Worm (Caenorhabditis elegans) whole organism, L4 larva: ENCODE data around the gene mpk-2.

ENCODE experiments used
- F10B5.3 ChIP-seq: sonication (generic microtip); optimal IDR thresholded peaks from 2 replicates; lab custom pipeline; 2016; ENCODE audit warnings: mild to moderate bottlenecking, missing genetic modification characterization, missing compliant biosample characterization
- F44E2.7 ChIP-seq: fragments of 200-800 bp; sonication (Bioruptor generic); IDR thresholded peaks from 2 replicates; pipeline ENCODE4 v2.1.2; 2022; ENCODE audit warnings: missing genetic modification characterization, missing compliant biosample characterization
- T20F7.1 ChIP-seq: fragments of 200-800 bp; sonication (Bioruptor generic); optimal IDR thresholded peaks from 2 replicates; lab custom pipeline; 2018; ENCODE audit warnings: mild to moderate bottlenecking, missing genetic modification characterization, missing compliant biosample characterization
- Y105C5A.15 ChIP-seq: fragments of 200-800 bp; sonication (Bioruptor generic); IDR thresholded peaks from 2 replicates; pipeline ENCODE4 v1.3.6; 2022; ENCODE audit warnings: missing genetic modification characterization, missing compliant biosample characterization
- Y75B8A.6 ChIP-seq: fragments of 200-800 bp; sonication (Bioruptor generic); IDR thresholded peaks from 2 replicates; pipeline ENCODE4 v1.3.6; 2022; ENCODE audit warnings: missing genetic modification reagents, missing genetic modification characterization, missing compliant biosample characterization
- ZK546.5 ChIP-seq, 2 experiments: sonication (generic microtip); optimal IDR thresholded peaks; 2 replicates each; lab custom pipeline; 2017; ENCODE audit warnings: missing biosample characterization in 2 of 2, missing genetic modification characterization in 2 of 2
- aha-1 ChIP-seq: fragments of 150-350 bp; peaks from one replicate; lab custom pipeline; 2014; ENCODE audit warnings: missing biosample characterization, missing genetic modification characterization
- ceh-20 ChIP-seq: fragments of 200-800 bp; sonication (Bioruptor generic); IDR thresholded peaks from 2 replicates; pipeline ENCODE4 v1.3.6; 2022; ENCODE audit warnings: missing genetic modification reagents, missing genetic modification characterization, missing compliant biosample characterization
- ceh-28 ChIP-seq: fragments of 150-350 bp; optimal IDR thresholded peaks from 2 replicates; lab custom pipeline; 2014; ENCODE audit warnings: missing biosample characterization, missing genetic modification reagents, missing genetic modification characterization
- cey-2 ChIP-seq: sonication (generic microtip); optimal IDR thresholded peaks from 3 replicates; lab custom pipeline; 2017; ENCODE audit warnings: missing genetic modification characterization, mild to moderate bottlenecking, missing compliant biosample characterization, antibody characterized with exemption, borderline replicate concordance; ENCODE audit not compliant: insufficient read depth
- daf-16 ChIP-seq, 3 experiments: sonication (generic microtip); optimal IDR thresholded peaks; 2 replicates each; lab custom pipeline; 2016 to 2017; ENCODE audit warnings: missing genetic modification characterization in 3 of 3, missing genetic modification reagents in 3 of 3, mild to moderate bottlenecking in 2 of 3, missing compliant biosample characterization in 2 of 3, missing biosample characterization in 1 of 3, moderate library complexity in 1 of 3
- dmd-6 ChIP-seq: fragments of 200-800 bp; sonication (Bioruptor generic); IDR thresholded peaks from 2 replicates; pipeline ENCODE4 v1.3.6; 2022; ENCODE audit warnings: missing genetic modification reagents, missing genetic modification characterization, missing compliant biosample characterization
- dpl-1 ChIP-seq: fragments of 150-350 bp; optimal IDR thresholded peaks from 2 replicates; lab custom pipeline; 2014; ENCODE audit warnings: missing biosample characterization, missing genetic modification reagents, missing genetic modification characterization
- duxl-1 ChIP-seq: sonication (generic microtip); optimal IDR thresholded peaks from 2 replicates; lab custom pipeline; 2016; ENCODE audit warnings: mild to moderate bottlenecking, missing genetic modification characterization, moderate library complexity, missing compliant biosample characterization; ENCODE audit not compliant: poor library complexity
- dve-1 ChIP-seq: sonication (generic microtip); optimal IDR thresholded peaks from 2 replicates; lab custom pipeline; 2017; ENCODE audit warnings: antibody characterized with exemption, mild to moderate bottlenecking, missing genetic modification characterization, missing compliant biosample characterization; ENCODE audit not compliant: insufficient read depth
- hlh-11 ChIP-seq: fragments of 200-800 bp; sonication (Bioruptor generic); optimal IDR thresholded peaks from 2 replicates; lab custom pipeline; 2018; ENCODE audit warnings: mild to moderate bottlenecking, missing genetic modification characterization, missing compliant biosample characterization
- hlh-30 ChIP-seq: sonication (generic microtip); optimal IDR thresholded peaks from 2 replicates; lab custom pipeline; 2017; ENCODE audit warnings: antibody characterized with exemption, mild to moderate bottlenecking, missing genetic modification characterization, missing compliant biosample characterization; ENCODE audit not compliant: insufficient read depth
- lin-13 ChIP-seq: fragments of 150-350 bp; optimal IDR thresholded peaks from 2 replicates; lab custom pipeline; 2014; ENCODE audit warnings: missing biosample characterization, missing genetic modification reagents, missing genetic modification characterization
- lin-15B ChIP-seq: fragments of 150-350 bp; sonication (generic microtip); optimal IDR thresholded peaks from 3 replicates; lab custom pipeline; 2014; ENCODE audit warnings: missing biosample characterization, missing genetic modification characterization
- lin-38 ChIP-seq: fragments of 200-800 bp; sonication (Bioruptor generic); IDR thresholded peaks from 2 replicates; pipeline ENCODE4 v1.3.6; 2022; ENCODE audit warnings: missing genetic modification reagents, missing genetic modification characterization, missing compliant biosample characterization
- lsy-2 ChIP-seq, 2 experiments: fragments of 150-350 bp in 1 of 2; sonication (generic microtip) in 1 of 2; optimal IDR thresholded peaks; 2 replicates each; lab custom pipeline; 2014 to 2017; ENCODE audit warnings: missing biosample characterization in 2 of 2, missing genetic modification characterization in 2 of 2
- mdl-1 ChIP-seq, 2 experiments: fragments of 150-350 bp in 1 of 2; sonication (generic microtip) in 1 of 2; optimal IDR thresholded peaks; 2 replicates each; lab custom pipeline; 2014 to 2017; ENCODE audit warnings: missing biosample characterization in 2 of 2, missing genetic modification characterization in 2 of 2
- mes-2 ChIP-seq: sonication (generic microtip); optimal IDR thresholded peaks from 2 replicates; lab custom pipeline; 2016; ENCODE audit warnings: missing genotype, mild to moderate bottlenecking, missing genetic modification characterization, missing compliant biosample characterization; ENCODE audit not compliant: poor library complexity, severe bottlenecking
- mxl-3 ChIP-seq: fragments of 200-800 bp; sonication (Bioruptor generic); optimal IDR thresholded peaks from 2 replicates; lab custom pipeline; 2018; ENCODE audit warnings: mild to moderate bottlenecking, missing genetic modification characterization, missing compliant biosample characterization
- nhr-102 ChIP-seq: sonication (generic microtip); optimal IDR thresholded peaks from 2 replicates; lab custom pipeline; 2016; ENCODE audit warnings: mild to moderate bottlenecking, missing genetic modification characterization, moderate library complexity, missing compliant biosample characterization
- nhr-25 ChIP-seq: sonication (generic microtip); optimal IDR thresholded peaks from 2 replicates; lab custom pipeline; 2017; ENCODE audit warnings: missing genetic modification characterization, mild to moderate bottlenecking, missing compliant biosample characterization, antibody characterized with exemption, moderate library complexity, borderline replicate concordance; ENCODE audit not compliant: insufficient read depth
- nhr-28 ChIP-seq: fragments of 150-350 bp; optimal IDR thresholded peaks from 2 replicates; lab custom pipeline; 2014; ENCODE audit warnings: missing biosample characterization, missing genetic modification characterization
- nhr-41 ChIP-seq: fragments of 200-800 bp; sonication (Bioruptor generic); IDR thresholded peaks from 2 replicates; pipeline ENCODE4 v1.3.6; 2022; ENCODE audit warnings: missing genetic modification reagents, missing genetic modification characterization, missing compliant biosample characterization
- nhr-6 ChIP-seq: fragments of 150-350 bp; optimal IDR thresholded peaks from 2 replicates; lab custom pipeline; 2014; ENCODE audit warnings: missing biosample characterization, missing genetic modification characterization
- pha-4 ChIP-seq, 2 experiments: fragments of 150-350 bp in 1 of 2; fragments of 200-800 bp in 1 of 2; sonication (Bioruptor generic) in 1 of 2; IDR thresholded peaks in 1 of 2; optimal IDR thresholded peaks in 1 of 2; 2 replicates each; pipeline versions ENCODE4 v1.3.6 to Lab custom; 2014 to 2022; ENCODE audit warnings: missing genetic modification characterization in 2 of 2, missing genetic modification reagents in 2 of 2, missing biosample characterization in 1 of 2, missing compliant biosample characterization in 1 of 2
- pqm-1 ChIP-seq: sonication (generic microtip); optimal IDR thresholded peaks from 2 replicates; lab custom pipeline; 2017; ENCODE audit warnings: missing biosample characterization, missing genetic modification characterization
- rbr-2 ChIP-seq: sonication (generic microtip); optimal IDR thresholded peaks from 2 replicates; lab custom pipeline; 2016; ENCODE audit warnings: missing genotype, missing genetic modification characterization, missing compliant biosample characterization
- set-16 ChIP-seq: fragments of 200-800 bp; sonication (Bioruptor generic); IDR thresholded peaks from 2 replicates; pipeline ENCODE4 v1.3.6; 2022; ENCODE audit warnings: missing genetic modification reagents, missing genetic modification characterization, missing compliant biosample characterization
- unc-130 ChIP-seq: sonication (generic microtip); optimal IDR thresholded peaks from 2 replicates; lab custom pipeline; 2016; ENCODE audit warnings: missing genetic modification reagents, missing genetic modification characterization, missing compliant biosample characterization
- unc-39 ChIP-seq: sonication (generic microtip); optimal IDR thresholded peaks from 2 replicates; lab custom pipeline; 2017; ENCODE audit warnings: missing biosample characterization, missing genetic modification characterization
- unc-62 ChIP-seq, 3 experiments: fragments of 150-350 bp in 1 of 3; sonication (generic microtip); optimal IDR thresholded peaks in 2 of 3; peaks in 1 of 3; 1 replicate in 1 of 3; 2 replicates in 2 of 3; lab custom pipeline; 2014 to 2017; ENCODE audit warnings: missing biosample characterization in 3 of 3, missing genetic modification characterization in 3 of 3, missing genetic modification reagents in 3 of 3, missing genotype in 1 of 3
- vab-7 ChIP-seq: fragments of 200-800 bp; sonication (Bioruptor generic); IDR thresholded peaks from 2 replicates; pipeline ENCODE4 v1.3.6; 2022; ENCODE audit warnings: missing genetic modification reagents, missing genetic modification characterization, missing compliant biosample characterization
- zag-1 ChIP-seq: fragments of 150-350 bp; optimal IDR thresholded peaks from 2 replicates; lab custom pipeline; 2014; ENCODE audit warnings: missing biosample characterization, missing genetic modification characterization
- zfp-3 ChIP-seq: fragments of 200-800 bp; sonication (Bioruptor generic); conservative IDR thresholded peaks from 2 replicates; pipeline ENCODE4 v1.3.6; 2022; ENCODE audit warnings: missing genetic modification reagents, missing genetic modification characterization, missing compliant biosample characterization
- zip-11 ChIP-seq: fragments of 200-800 bp; sonication (Bioruptor generic); IDR thresholded peaks from 2 replicates; pipeline ENCODE4 v1.3.6; 2022; ENCODE audit warnings: missing genetic modification characterization, missing compliant biosample characterization
- ztf-11 ChIP-seq: fragments of 150-350 bp; optimal IDR thresholded peaks from 2 replicates; lab custom pipeline; 2014; ENCODE audit warnings: missing biosample characterization, missing genetic modification characterization

The mpk-2 gene

ce11 chrII:5081124-5081913 lies 22.6 kb upstream of the mpk-2 start, which contains the start of gene dsh-2:
Gene dsh-2 (minus strand): TSS chrII:5081174.
- TF ChIP-seq nhr-6 = peak; percentile 57
- no peak for TF ChIP-seq zag-1 (tag; lab: Kevin White, UChicago)
- TF ChIP-seq lin-38 (GFP tag; lab: Robert Waterston, UW) = peak; percentile 55
- TF ChIP-seq mxl-3 (GFP tag; lab: Kevin White, UChicago) = peak; percentile 64
- peak; percentile 55 for TF ChIP-seq hlh-11 (tag; lab: Kevin White, UChicago)
- TF ChIP-seq unc-39 (tag; lab: Kevin White, UChicago) = no peak
- TF ChIP-seq dpl-1 (GFP tag; lab: Kevin White, UChicago) = peak; percentile 77
- TF ChIP-seq vab-7 (GFP tag; lab: Robert Waterston, UW) = no peak
- peak; percentile 27 for TF ChIP-seq aha-1 (tag; lab: Kevin White, UChicago)
- peak; percentile 70 for TF ChIP-seq dve-1
- TF ChIP-seq pha-4 (GFP tag; IDR thresholded peaks at IDR 0.05; lab: Robert Waterston, UW) = no peak
- TF ChIP-seq pha-4 (tag; optimal IDR thresholded peaks at IDR 0.05; lab: Kevin White, UChicago) = peak; percentile 43
- TF ChIP-seq F10B5.3 = no peak
- TF ChIP-seq lin-13 (GFP tag; lab: Kevin White, UChicago) = peak; percentile 34
- TF ChIP-seq lsy-2 (tag; optimal IDR thresholded peaks at IDR 0.05; lab: Kevin White, UChicago) = peak in 1 of 2 experiments; percentile 73
- peak; percentile 13; the same call in 1 of the 2 replicates for TF ChIP-seq dmd-6
- TF ChIP-seq mes-2 = peak; percentile 85
- no peak for TF ChIP-seq T20F7.1
- peak; percentile 26 for TF ChIP-seq rbr-2 (tag; lab: Kevin White, UChicago)
- TF ChIP-seq nhr-41 = peak; percentile 27; the same call in 1 of the 2 replicates
- no peak for TF ChIP-seq zip-11 (GFP tag; lab: Robert Waterston, UW)
- peak; percentile 84 for TF ChIP-seq hlh-30 (tag; lab: Kevin White, UChicago)
- TF ChIP-seq unc-130 (GFP tag; lab: Kevin White, UChicago) = peak; percentile 27
- peak in 1 of 2 experiments; percentile 92 for TF ChIP-seq unc-62 (GFP tag; optimal IDR thresholded peaks at IDR 0.05 in 1 of 2; lab: Kevin White, UChicago)
- no peak for TF ChIP-seq unc-62 (tag; optimal IDR thresholded peaks at IDR 0.05; lab: Kevin White, UChicago)
- peak; percentile 45 for TF ChIP-seq duxl-1 (tag; lab: Kevin White, UChicago)
- peak; percentile 25 for TF ChIP-seq ceh-28 (tag; lab: Kevin White, UChicago)
- peak; percentile 42 for TF ChIP-seq nhr-28 (tag; lab: Kevin White, UChicago)
- TF ChIP-seq daf-16 (GFP tag; optimal IDR thresholded peaks at IDR 0.05; lab: Kevin White, UChicago) = no peak
- peak; percentile 50 for TF ChIP-seq daf-16 (tag; optimal IDR thresholded peaks at IDR 0.05; lab: Kevin White, UChicago)
- TF ChIP-seq mdl-1 (tag; optimal IDR thresholded peaks at IDR 0.05; lab: Kevin White, UChicago) = peak in 1 of 2 experiments; percentile 30
- no peak for TF ChIP-seq set-16 (GFP tag; lab: Robert Waterston, UW)
- no peak for TF ChIP-seq pqm-1 (tag; lab: Kevin White, UChicago)

ce11 chrII:5083341-5083740 lies 20.6 kb upstream of the mpk-2 start, which contains the start of gene C04G6.4:
Gene C04G6.4 (minus strand): TSS chrII:5083441.
- TF ChIP-seq lin-38 (GFP tag; lab: Robert Waterston, UW) = no peak
- no peak for TF ChIP-seq vab-7 (GFP tag; lab: Robert Waterston, UW)
- TF ChIP-seq Y105C5A.15 = no peak
- no peak for TF ChIP-seq zfp-3
- TF ChIP-seq ZK546.5 (tag; optimal IDR thresholded peaks at IDR 0.05; lab: Kevin White, UChicago) = no peak
- no peak for TF ChIP-seq F44E2.7 (GFP tag; lab: Robert Waterston, UW)
- TF ChIP-seq T20F7.1 = no peak
- TF ChIP-seq nhr-41 = no peak
- TF ChIP-seq nhr-102 (tag; lab: Kevin White, UChicago) = no peak
- no peak for TF ChIP-seq ceh-20 (GFP tag; lab: Robert Waterston, UW)
- no peak for TF ChIP-seq cey-2 (tag; lab: Kevin White, UChicago)
- TF ChIP-seq nhr-25 = no peak
- TF ChIP-seq lin-15B (tag; lab: Kevin White, UChicago) = no peak
- no peak for TF ChIP-seq ztf-11
- TF ChIP-seq Y75B8A.6 (GFP tag; lab: Robert Waterston, UW) = no peak
